Worm (Caenorhabditis elegans) whole organism, late embryonic: ENCODE measurements around the gene bath-46.

Source experiments
- C08G9.2 ChIP-seq: sonication (generic microtip); optimal IDR thresholded peaks from 2 replicates; lab custom pipeline; 2016; ENCODE audit warnings: mild to moderate bottlenecking, missing genetic modification characterization, moderate library complexity, missing compliant biosample characterization
- C38D4.7 ChIP-seq: fragments of 200-800 bp; sonication (Bioruptor generic); optimal IDR thresholded peaks from 2 replicates; lab custom pipeline; 2018; ENCODE audit warnings: mild to moderate bottlenecking, missing genetic modification characterization, moderate library complexity, missing compliant biosample characterization
- K09A11.1 ChIP-seq: sonication (generic microtip); optimal IDR thresholded peaks from 2 replicates; lab custom pipeline; 2017; ENCODE audit warnings: antibody characterized with exemption, mild to moderate bottlenecking, missing genetic modification characterization, missing compliant biosample characterization; ENCODE audit not compliant: insufficient read depth
- ahr-1 ChIP-seq: sonication (generic microtip); optimal IDR thresholded peaks from 2 replicates; lab custom pipeline; 2016; ENCODE audit warnings: missing genetic modification characterization, missing compliant biosample characterization
- ceh-19 ChIP-seq: fragments of 200-800 bp; sonication (Bioruptor generic); optimal IDR thresholded peaks from 2 replicates; lab custom pipeline; 2018; ENCODE audit warnings: mild to moderate bottlenecking, missing genetic modification characterization, missing compliant biosample characterization
- ceh-2 ChIP-seq: sonication (generic microtip); optimal IDR thresholded peaks from 2 replicates; lab custom pipeline; 2016; ENCODE audit warnings: missing genotype, missing genetic modification characterization, missing compliant biosample characterization
- ceh-30 ChIP-seq: fragments of 150-350 bp; optimal IDR thresholded peaks from 2 replicates; lab custom pipeline; 2014; ENCODE audit warnings: missing biosample characterization, missing genetic modification characterization
- ceh-34 ChIP-seq: sonication (generic microtip); optimal IDR thresholded peaks from 2 replicates; lab custom pipeline; 2016; ENCODE audit warnings: mild to moderate bottlenecking, missing genetic modification characterization, missing compliant biosample characterization
- ceh-6 ChIP-seq: fragments of 200-800 bp; sonication (Bioruptor generic); optimal IDR thresholded peaks from 2 replicates; lab custom pipeline; 2018; ENCODE audit warnings: mild to moderate bottlenecking, missing genetic modification characterization, missing compliant biosample characterization
- ceh-9 ChIP-seq: sonication (generic microtip); optimal IDR thresholded peaks from 2 replicates; lab custom pipeline; 2016; ENCODE audit warnings: mild to moderate bottlenecking, missing genetic modification characterization, inconsistent platforms, missing compliant biosample characterization
- dmd-4 ChIP-seq: sonication (generic microtip); optimal IDR thresholded peaks from 2 replicates; lab custom pipeline; 2016; ENCODE audit warnings: borderline replicate concordance, missing genetic modification characterization, missing compliant biosample characterization
- dve-1 ChIP-seq: sonication (generic microtip); optimal IDR thresholded peaks from 2 replicates; lab custom pipeline; 2017; ENCODE audit warnings: antibody characterized with exemption, mild to moderate bottlenecking, missing genetic modification characterization, missing compliant biosample characterization
- elt-4 ChIP-seq: sonication (generic microtip); optimal IDR thresholded peaks from 2 replicates; lab custom pipeline; 2016; ENCODE audit warnings: missing genetic modification characterization, missing compliant biosample characterization
- ets-4 ChIP-seq: sonication (generic microtip); optimal IDR thresholded peaks from 2 replicates; lab custom pipeline; 2016; ENCODE audit warnings: missing genetic modification characterization, missing compliant biosample characterization
- eyg-1 ChIP-seq: sonication (generic microtip); optimal IDR thresholded peaks from 2 replicates; lab custom pipeline; 2016; ENCODE audit warnings: missing genotype, missing genetic modification characterization, missing compliant biosample characterization
- fax-1 ChIP-seq: sonication (generic microtip); optimal IDR thresholded peaks from 2 replicates; lab custom pipeline; 2016; ENCODE audit warnings: missing genotype, missing genetic modification characterization, missing compliant biosample characterization
- fkh-6 ChIP-seq: sonication (generic microtip); optimal IDR thresholded peaks from 2 replicates; lab custom pipeline; 2016; ENCODE audit warnings: missing genetic modification characterization, missing compliant biosample characterization
- gmeb-2 ChIP-seq: sonication (generic microtip); optimal IDR thresholded peaks from 2 replicates; lab custom pipeline; 2016; ENCODE audit warnings: missing genetic modification characterization, inconsistent platforms, missing compliant biosample characterization
- hlh-13 ChIP-seq: fragments of 200-800 bp; sonication (Bioruptor generic); optimal IDR thresholded peaks from 2 replicates; lab custom pipeline; 2018; ENCODE audit warnings: mild to moderate bottlenecking, missing genetic modification characterization, missing compliant biosample characterization
- hlh-6 ChIP-seq: sonication (generic microtip); optimal IDR thresholded peaks from 2 replicates; lab custom pipeline; 2016; ENCODE audit warnings: missing genotype, missing genetic modification characterization, missing compliant biosample characterization
- hlh-8 ChIP-seq: sonication (generic microtip); optimal IDR thresholded peaks from 2 replicates; lab custom pipeline; 2016; ENCODE audit warnings: missing genotype, missing genetic modification characterization, missing compliant biosample characterization
- madf-2 ChIP-seq: sonication (generic microtip); optimal IDR thresholded peaks from 2 replicates; lab custom pipeline; 2017; ENCODE audit warnings: missing genetic modification characterization, missing compliant biosample characterization
- mec-3 ChIP-seq: sonication (generic microtip); optimal IDR thresholded peaks from 2 replicates; lab custom pipeline; 2016; ENCODE audit warnings: borderline replicate concordance, missing genetic modification characterization, missing compliant biosample characterization
- nfya-1 ChIP-seq: sonication (generic microtip); optimal IDR thresholded peaks from 2 replicates; lab custom pipeline; 2017; ENCODE audit warnings: missing genetic modification characterization, mild to moderate bottlenecking, missing compliant biosample characterization, antibody characterized with exemption, moderate library complexity
- nhr-11 ChIP-seq: fragments of 150-350 bp; optimal IDR thresholded peaks from 2 replicates; lab custom pipeline; 2014; ENCODE audit warnings: missing biosample characterization, missing genetic modification characterization
- odd-2 ChIP-seq: sonication (generic microtip); optimal IDR thresholded peaks from 2 replicates; lab custom pipeline; 2017; ENCODE audit warnings: antibody characterized with exemption, mild to moderate bottlenecking, missing genetic modification characterization, missing compliant biosample characterization
- pag-3 ChIP-seq: sonication (generic microtip); optimal IDR thresholded peaks from 2 replicates; lab custom pipeline; 2016; ENCODE audit warnings: missing compliant biosample characterization, missing genetic modification characterization, borderline replicate concordance
- pax-1 ChIP-seq: fragments of 150-350 bp; optimal IDR thresholded peaks from 2 replicates; lab custom pipeline; 2014; ENCODE audit warnings: missing biosample characterization, missing genetic modification characterization
- pha-4 ChIP-seq: fragments of 150-350 bp; optimal IDR thresholded peaks from 2 replicates; lab custom pipeline; 2018; ENCODE audit warnings: missing biosample characterization, missing genetic modification reagents, missing genetic modification characterization
- pqm-1 ChIP-seq: sonication (generic microtip); optimal IDR thresholded peaks from 2 replicates; lab custom pipeline; 2016; ENCODE audit warnings: missing genetic modification characterization, missing compliant biosample characterization
- ref-2 ChIP-seq: sonication (generic microtip); optimal IDR thresholded peaks from 2 replicates; lab custom pipeline; 2016; ENCODE audit warnings: missing genetic modification characterization, missing compliant biosample characterization
- sdc-2 ChIP-seq: sonication (generic microtip); optimal IDR thresholded peaks from 2 replicates; lab custom pipeline; 2016; ENCODE audit warnings: missing genotype, missing genetic modification characterization, missing compliant biosample characterization
- sox-4 ChIP-seq: sonication (generic microtip); optimal IDR thresholded peaks from 2 replicates; lab custom pipeline; 2017; ENCODE audit warnings: mild to moderate bottlenecking, missing genetic modification characterization, inconsistent platforms, missing compliant biosample characterization
- syd-9 ChIP-seq: sonication (generic microtip); optimal IDR thresholded peaks from 2 replicates; lab custom pipeline; 2016; ENCODE audit warnings: mild to moderate bottlenecking, missing genetic modification characterization, moderate library complexity, missing compliant biosample characterization
- tbx-2 ChIP-seq: sonication (generic microtip); optimal IDR thresholded peaks from 2 replicates; lab custom pipeline; 2016; ENCODE audit warnings: missing genetic modification characterization, missing compliant biosample characterization
- ttx-3 ChIP-seq: sonication (generic microtip); optimal IDR thresholded peaks from 2 replicates; lab custom pipeline; 2016; ENCODE audit warnings: missing genetic modification reagents, missing genetic modification characterization, missing compliant biosample characterization
- unc-42 ChIP-seq: sonication (generic microtip); optimal IDR thresholded peaks from 2 replicates; lab custom pipeline; 2016; ENCODE audit warnings: missing genotype, missing genetic modification characterization, missing compliant biosample characterization
- unc-55 ChIP-seq: sonication (generic microtip); optimal IDR thresholded peaks from 2 replicates; lab custom pipeline; 2017; ENCODE audit warnings: missing biosample characterization, missing genetic modification reagents, missing genetic modification characterization
- unc-86 ChIP-seq: sonication (generic microtip); optimal IDR thresholded peaks from 2 replicates; lab custom pipeline; 2016; ENCODE audit warnings: missing genetic modification characterization, missing compliant biosample characterization
- zip-5 ChIP-seq: sonication (generic microtip); optimal IDR thresholded peaks from 2 replicates; lab custom pipeline; 2016; ENCODE audit warnings: missing genetic modification characterization, missing compliant biosample characterization
- ztf-16 ChIP-seq: sonication (generic microtip); optimal IDR thresholded peaks from 2 replicates; lab custom pipeline; 2017; ENCODE audit warnings: missing genetic modification characterization, missing compliant biosample characterization

The bath-46 gene

ce11 chrII:1568214-1568613, 29.5 kb upstream of the bath-46 start, which contains the start of gene fbxb-49:
Gene fbxb-49, plus strand, starts transcription at chrII:1568514.
- TF ChIP-seq gmeb-2 (tag; lab: Kevin White, UChicago) (no peak), nfya-1 (tag; lab: Kevin White, UChicago) (no peak), ceh-34 (tag; lab: Kevin White, UChicago) (no peak), unc-42 (tag; lab: Kevin White, UChicago) (no peak), pqm-1 (tag; lab: Kevin White, UChicago) (no peak), odd-2 (tag; lab: Kevin White, UChicago) (no peak), fax-1 (tag; lab: Kevin White, UChicago) (no peak), zip-5 (tag; lab: Kevin White, UChicago) (no peak), pha-4 (tag; lab: Kevin White, UChicago) (no peak), eyg-1 (no peak), ceh-30 (no peak), ztf-16 (no peak), hlh-8 (tag; lab: Kevin White, UChicago) (no peak), pag-3 (tag; lab: Kevin White, UChicago) (no peak), pax-1 (no peak)

- TF ChIP-seq nhr-11 (tag; lab: Kevin White, UChicago) (no peak), ceh-2 (no peak), K09A11.1 (tag; lab: Kevin White, UChicago) (no peak), C08G9.2 (tag; lab: Kevin White, UChicago) (no peak), ceh-30 (no peak), ceh-19 (GFP tag; lab: Kevin White, UChicago) (no peak), hlh-13 (GFP tag; lab: Kevin White, UChicago) (no peak), unc-55 (no peak), ref-2 (tag; lab: Kevin White, UChicago) (no peak), tbx-2 (no peak), C38D4.7 (GFP tag; lab: Kevin White, UChicago) (no peak), ttx-3 (tag; lab: Kevin White, UChicago) (no peak), sox-4 (no peak)
These were observed 26.7 kb upstream of the bath-46 start, which contains the start of gene fbxb-46 for ce11 chrII:1571032-1571431. Gene fbxb-46, minus strand, starts transcription at chrII:1571132.

ce11 chrII:1576030-1576429, 21.7 kb upstream of the bath-46 start, which contains the start of gene K05F6.10:
Gene K05F6.10, minus strand, starts transcription at chrII:1576130.
- no peak for TF ChIP-seq madf-2 (tag; lab: Kevin White, UChicago)
- no peak for TF ChIP-seq mec-3 (tag; lab: Kevin White, UChicago)
- TF ChIP-seq ets-4: no peak
- no peak for TF ChIP-seq pha-4 (tag; lab: Kevin White, UChicago)
- no peak for TF ChIP-seq unc-42 (tag; lab: Kevin White, UChicago)
- TF ChIP-seq fax-1 (tag; lab: Kevin White, UChicago): no peak
- no peak for TF ChIP-seq dve-1 (tag; lab: Kevin White, UChicago)
- TF ChIP-seq ceh-9 (tag; lab: Kevin White, UChicago): no peak
- no peak for TF ChIP-seq fkh-6 (tag; lab: Kevin White, UChicago)
- no peak for TF ChIP-seq dmd-4 (tag; lab: Kevin White, UChicago)

- TF ChIP-seq K09A11.1 (tag; lab: Kevin White, UChicago) (no peak), pha-4 (tag; lab: Kevin White, UChicago) (no peak), sdc-2 (tag; lab: Kevin White, UChicago) (no peak), unc-42 (tag; lab: Kevin White, UChicago) (no peak), ceh-6 (GFP tag; lab: Kevin White, UChicago) (no peak), hlh-6 (no peak), syd-9 (no peak), elt-4 (tag; lab: Kevin White, UChicago) (no peak), C08G9.2 (tag; lab: Kevin White, UChicago) (no peak), unc-86 (tag; lab: Kevin White, UChicago) (no peak), dve-1 (tag; lab: Kevin White, UChicago) (no peak), ceh-34 (tag; lab: Kevin White, UChicago) (no peak), hlh-8 (tag; lab: Kevin White, UChicago) (no peak), nfya-1 (tag; lab: Kevin White, UChicago) (no peak), nhr-11 (tag; lab: Kevin White, UChicago) (no peak), ahr-1 (tag; lab: Kevin White, UChicago) (no peak)
These were observed 20.9 kb upstream of the bath-46 start for ce11 chrII:1576772-1577171.
